Worm (Caenorhabditis elegans): ENCODE results near the gene srw-14.

Gene srw-14

DNA sequence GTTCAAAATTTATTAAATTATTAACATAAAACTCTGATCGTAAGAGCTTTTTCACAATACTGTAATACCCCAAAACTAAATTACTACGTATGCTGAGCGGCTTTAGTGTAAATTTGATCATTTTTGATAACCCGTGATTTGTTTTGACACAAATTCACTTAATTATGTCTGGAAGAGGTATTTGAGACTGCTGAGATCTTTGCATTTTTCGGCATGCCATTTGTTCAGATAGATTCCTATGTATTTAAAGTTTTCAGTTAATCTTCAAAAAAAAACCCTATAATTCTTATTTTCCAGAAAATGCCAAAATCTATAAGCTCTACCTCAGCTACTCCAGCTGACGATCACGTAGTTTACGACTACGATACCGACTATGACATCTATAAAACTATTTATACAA is 4.5 kb downstream of the srw-14 start, which contains the start of gene srw-15:
Gene srw-15, plus strand, starts transcription at position 301 of the 400 bp plus-strand sequence.
- TF ChIP-seq pha-4 (tag; optimal IDR thresholded peaks at IDR 0.05) (no peak), lin-13 (tag; optimal IDR thresholded peaks at IDR 0.05) (no peak), zip-8 (tag; optimal IDR thresholded peaks at IDR 0.05) (no peak), flh-1 (GFP tag; optimal IDR thresholded peaks at IDR 0.05) (no peak), mab-5 (tag; optimal IDR thresholded peaks at IDR 0.05) (no peak)

DNA sequence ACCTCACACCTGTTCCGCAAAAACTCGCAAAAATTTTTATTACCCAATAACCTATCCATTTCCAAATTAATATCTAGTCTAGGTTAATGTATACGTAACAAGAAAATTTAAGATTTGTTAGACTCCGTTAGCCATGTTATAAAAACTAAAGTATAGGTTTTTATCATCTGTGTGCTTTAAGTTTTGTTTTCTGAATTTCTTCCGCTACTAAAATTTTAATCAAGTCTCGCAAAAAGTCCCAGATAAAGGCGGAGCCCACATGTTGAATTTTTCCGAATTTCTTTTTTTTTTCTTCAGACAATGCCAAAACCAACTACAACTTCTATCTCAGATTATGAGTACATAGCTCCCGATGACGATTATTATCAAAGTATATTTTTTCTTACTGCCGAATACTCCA is 6.5 kb downstream of the srw-14 start, which contains the start of gene srw-13:
Gene srw-13, plus strand, starts transcription at position 301 of the 400 bp plus-strand sequence.
- TF ChIP-seq sem-2 (GFP tag; optimal IDR thresholded peaks at IDR 0.05) (no peak), sptf-1 (tag; optimal IDR thresholded peaks at IDR 0.05) (no peak), ceh-39 (tag; optimal IDR thresholded peaks at IDR 0.05) (no peak), hlh-1 (tag; optimal IDR thresholded peaks at IDR 0.05) (no peak), ham-2 (GFP tag; optimal IDR thresholded peaks at IDR 0.05) (no peak), nhr-2 (tag; optimal IDR thresholded peaks at IDR 0.05) (no peak)

DNA sequence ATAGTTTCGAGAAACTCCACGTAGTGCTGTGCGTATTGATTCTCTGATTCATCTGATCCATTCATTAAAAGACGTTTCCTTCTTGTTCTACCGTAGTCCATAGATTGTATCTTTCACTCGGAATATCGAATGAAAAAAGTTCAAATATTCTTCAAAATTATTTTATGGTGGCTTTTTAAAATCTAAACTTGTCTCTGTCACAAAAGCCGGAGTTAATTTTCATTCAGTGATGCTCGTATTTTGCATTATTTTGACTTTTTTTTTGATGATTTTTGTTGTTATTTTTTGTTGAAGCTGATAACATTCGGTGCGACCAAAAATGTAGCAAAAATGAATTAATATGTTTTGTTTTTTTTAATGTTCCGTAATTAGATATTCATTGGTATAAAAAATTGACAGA is 9.9 kb downstream of the srw-14 start, which contains the start of gene nhr-164:
Gene nhr-164, minus strand, starts transcription at position 101 of the 400 bp plus-strand sequence.
- TF ChIP-seq snpc-4 (tag; optimal IDR thresholded peaks at IDR 0.05) (no peak), nhr-237 (tag; optimal IDR thresholded peaks at IDR 0.05) (no peak), unc-120 (tag; optimal IDR thresholded peaks at IDR 0.05; ENCODE audit: poor library complexity, severe bottlenecking) (no peak)

DNA sequence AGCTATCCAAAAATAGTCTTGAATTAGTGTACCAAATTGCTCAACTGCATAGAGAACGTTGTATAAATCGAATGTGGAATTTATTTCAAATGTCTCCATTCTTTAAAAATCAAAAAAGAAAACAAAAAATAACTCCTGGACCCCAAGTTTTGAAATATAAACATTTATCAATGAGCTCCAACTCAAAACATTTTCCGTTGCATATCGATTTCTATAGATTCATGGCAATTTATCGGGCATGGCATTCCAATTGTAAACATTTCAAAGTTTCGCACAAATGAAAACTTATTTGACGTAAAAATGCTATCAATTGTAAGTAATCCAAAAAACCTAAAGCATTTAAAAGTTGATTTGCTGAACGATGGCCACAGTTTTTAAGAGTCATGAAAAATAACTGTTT is 12.8 kb downstream of the srw-14 start, which contains the start of gene srw-12:
Gene srw-12, minus strand, starts transcription at position 101 of the 400 bp plus-strand sequence.
- TF ChIP-seq sem-2 (GFP tag; optimal IDR thresholded peaks at IDR 0.05), result no peak
- TF ChIP-seq tbx-8 (GFP tag; optimal IDR thresholded peaks at IDR 0.05), result no peak
- TF ChIP-seq ceh-39 (tag; optimal IDR thresholded peaks at IDR 0.05), result no peak
- TF ChIP-seq cnd-1 (tag; optimal IDR thresholded peaks at IDR 0.05), result no peak
- TF ChIP-seq bed-3 (GFP tag; optimal IDR thresholded peaks at IDR 0.05), result no peak
- no peak for TF ChIP-seq blmp-1 (tag; optimal IDR thresholded peaks at IDR 0.05)
- no peak for TF ChIP-seq ceh-43 (GFP tag; optimal IDR thresholded peaks at IDR 0.05)
- no peak for TF ChIP-seq ham-2 (GFP tag; optimal IDR thresholded peaks at IDR 0.05)
- no peak for TF ChIP-seq unc-39 (tag; optimal IDR thresholded peaks at IDR 0.05)
- TF ChIP-seq snpc-4 (tag; optimal IDR thresholded peaks at IDR 0.05), result no peak
- no peak for TF ChIP-seq drap-1 (GFP tag; optimal IDR thresholded peaks at IDR 0.05)
- no peak for TF ChIP-seq sptf-1 (tag; optimal IDR thresholded peaks at IDR 0.05)
- no peak for TF ChIP-seq M03D4.4 (tag; optimal IDR thresholded peaks at IDR 0.05)

ce11 chrV:15240215-15240614 is 14.5 kb downstream of the srw-14 start, which contains the start of gene srw-11:
Gene srw-11, minus strand, starts transcription at chrV:15240315.
- no peak for TF ChIP-seq ceh-83 (GFP tag; optimal IDR thresholded peaks at IDR 0.05)
- no peak for TF ChIP-seq hlh-1 (tag; optimal IDR thresholded peaks at IDR 0.05)
- TF ChIP-seq sem-2 (GFP tag; optimal IDR thresholded peaks at IDR 0.05), result no peak
- TF ChIP-seq nhr-76 (tag; optimal IDR thresholded peaks at IDR 0.05), result no peak
- TF ChIP-seq blmp-1 (tag; optimal IDR thresholded peaks at IDR 0.05), result no peak
- TF ChIP-seq lin-13 (tag; optimal IDR thresholded peaks at IDR 0.05), result no peak
- TF ChIP-seq drap-1 (GFP tag; optimal IDR thresholded peaks at IDR 0.05), result no peak
- no peak for TF ChIP-seq cnd-1 (tag; optimal IDR thresholded peaks at IDR 0.05)
- no peak for TF ChIP-seq nhr-28 (tag; optimal IDR thresholded peaks at IDR 0.05)
- no peak for TF ChIP-seq mls-2 (tag; optimal IDR thresholded peaks at IDR 0.05)
- TF ChIP-seq ces-1 (GFP tag; optimal IDR thresholded peaks at IDR 0.05), result no peak

DNA sequence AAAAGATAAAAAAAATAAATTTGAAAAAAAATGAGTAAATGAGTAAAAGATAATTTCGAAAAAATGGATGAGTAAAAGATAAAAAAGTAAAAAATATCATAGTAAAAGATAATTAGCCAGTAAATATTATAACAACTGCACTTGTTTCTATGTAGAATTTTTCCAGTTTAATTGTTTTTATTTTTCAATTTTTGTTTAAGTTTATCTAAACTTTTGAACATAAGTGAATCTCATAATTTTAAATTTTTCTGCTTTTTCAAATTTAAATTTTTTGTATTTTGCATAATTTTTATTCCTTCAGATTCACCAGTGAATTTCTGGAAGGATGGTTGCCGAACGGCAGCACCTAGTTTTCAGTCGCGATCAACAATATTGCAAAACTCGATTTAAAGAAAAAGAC is 15.5 kb downstream of the srw-14 start, which contains the start of gene chil-12:
Gene chil-12, plus strand, starts transcription at position 301 of the 400 bp plus-strand sequence.
- TF ChIP-seq nhr-76 (tag; optimal IDR thresholded peaks at IDR 0.05) (no peak), M03D4.4 (tag; optimal IDR thresholded peaks at IDR 0.05) (no peak), nhr-237 (tag; optimal IDR thresholded peaks at IDR 0.05) (no peak), elt-3 (tag; optimal IDR thresholded peaks at IDR 0.05) (no peak), pha-4 (tag; optimal IDR thresholded peaks at IDR 0.05) (no peak), ces-1 (GFP tag; optimal IDR thresholded peaks at IDR 0.05) (no peak), ztf-11 (tag; optimal IDR thresholded peaks at IDR 0.05) (no peak), cnd-1 (tag; optimal IDR thresholded peaks at IDR 0.05) (no peak), lin-13 (tag; optimal IDR thresholded peaks at IDR 0.05) (no peak), ceh-43 (GFP tag; optimal IDR thresholded peaks at IDR 0.05) (no peak), sem-2 (GFP tag; optimal IDR thresholded peaks at IDR 0.05) (no peak)

Measured in whole organism, mixed stage, embryonic.